Worm (Caenorhabditis elegans): ENCODE results near the gene spr-3.
A peak's percentile ranks its signal among the peaks of the same experiment; 100 is the strongest.

spr-3 gene

ce11 chrX:4513657-4514143 is at the start of gene spr-3:
Gene spr-3, plus strand, starts transcription at chrX:4514093.
- TF ChIP-seq blmp-1 (tag; optimal IDR thresholded peaks at IDR 0.05; ENCODE audit: insufficient read depth) = no peak
- TF ChIP-seq unc-55 (GFP tag; optimal IDR thresholded peaks at IDR 0.05) = peak; percentile 3

- TF ChIP-seq nhr-23 (tag; optimal IDR thresholded peaks at IDR 0.05) (no peak), snpc-4 (tag; optimal IDR thresholded peaks at IDR 0.05) (no peak), R02D3.7 (tag; optimal IDR thresholded peaks at IDR 0.05) (no peak), crh-2 (tag; optimal IDR thresholded peaks at IDR 0.05) (no peak), nhr-237 (tag; optimal IDR thresholded peaks at IDR 0.05) (no peak), gmeb-1 (tag; optimal IDR thresholded peaks at IDR 0.05) (no peak), nhr-12 (tag; optimal IDR thresholded peaks at IDR 0.05) (no peak), egl-27 (tag; optimal IDR thresholded peaks at IDR 0.05) (no peak), ztf-1 (GFP tag; conservative IDR thresholded peaks at IDR 0.05) (no peak), ZK546.5 (tag; optimal IDR thresholded peaks at IDR 0.05) (no peak), ama-1 (optimal IDR thresholded peaks at IDR 0.05) (no peak), aly-2 (tag; optimal IDR thresholded peaks at IDR 0.05) (no peak)
Observed at ce11 chrX:4464367-4464766, 49.5 kb upstream of the spr-3 start.

ce11 chrX:4466218-4466617 is 47.7 kb upstream of the spr-3 start, which contains the start of gene nmur-3:
Gene nmur-3, plus strand, starts transcription at chrX:4466518.
- TF ChIP-seq unc-39 (tag; optimal IDR thresholded peaks at IDR 0.05) (no peak), fos-1 (tag; optimal IDR thresholded peaks at IDR 0.05) (no peak), nhr-77 (tag; optimal IDR thresholded peaks at IDR 0.05) (no peak), ceh-16 (tag; optimal IDR thresholded peaks at IDR 0.05) (no peak), egl-27 (tag; optimal IDR thresholded peaks at IDR 0.05) (no peak), lin-13 (GFP tag; optimal IDR thresholded peaks at IDR 0.05) (no peak), blmp-1 (tag; optimal IDR thresholded peaks at IDR 0.05; ENCODE audit: insufficient read depth) (no peak), nhr-11 (tag; optimal IDR thresholded peaks at IDR 0.05) (no peak), nhr-12 (tag; optimal IDR thresholded peaks at IDR 0.05) (no peak), sem-4 (tag; optimal IDR thresholded peaks at IDR 0.05) (no peak), nhr-237 (tag; optimal IDR thresholded peaks at IDR 0.05) (no peak), unc-62 (GFP tag; optimal IDR thresholded peaks at IDR 0.05) (no peak), dmd-4 (tag; optimal IDR thresholded peaks at IDR 0.05) (no peak), ceh-82 (tag; optimal IDR thresholded peaks at IDR 0.05) (no peak), lin-39 (tag; optimal IDR thresholded peaks at IDR 0.05) (no peak), nhr-129 (tag; optimal IDR thresholded peaks at IDR 0.05) (no peak), Y55F3AM.14 (GFP tag; optimal IDR thresholded peaks at IDR 0.05) (no peak), nhr-10 (tag; optimal IDR thresholded peaks at IDR 0.05) (no peak), nhr-21 (tag; optimal IDR thresholded peaks at IDR 0.05) (no peak)

ce11 chrX:4469297-4469816 is 44.5 kb upstream of the spr-3 start, which contains the start of gene asb-2:
Gene asb-2, plus strand, starts transcription at chrX:4469766.
- TF ChIP-seq lin-39 (tag; optimal IDR thresholded peaks at IDR 0.05) (no peak), egl-27 (tag; optimal IDR thresholded peaks at IDR 0.05) (peak; percentile 58), crh-2 (tag; optimal IDR thresholded peaks at IDR 0.05) (peak; percentile 89), mab-5 (tag; optimal IDR thresholded peaks at IDR 0.05) (peak; percentile 66), nhr-6 (tag; optimal IDR thresholded peaks at IDR 0.05) (peak; percentile 57), unc-62 (GFP tag; optimal IDR thresholded peaks at IDR 0.05) (no peak), mdl-1 (tag; optimal IDR thresholded peaks at IDR 0.05) (no peak), sma-3 (GFP tag; optimal IDR thresholded peaks at IDR 0.05) (peak; percentile 90), nhr-77 (tag; optimal IDR thresholded peaks at IDR 0.05) (no peak), nhr-10 (tag; optimal IDR thresholded peaks at IDR 0.05) (no peak), ama-1 (optimal IDR thresholded peaks at IDR 0.05) (no peak), ceh-82 (tag; optimal IDR thresholded peaks at IDR 0.05) (no peak), nhr-23 (tag; optimal IDR thresholded peaks at IDR 0.05) (no peak), elt-3 (tag; optimal IDR thresholded peaks at IDR 0.05) (no peak), C34F6.9 (tag; optimal IDR thresholded peaks at IDR 0.05) (peak; percentile 95), lin-13 (GFP tag; optimal IDR thresholded peaks at IDR 0.05) (peak; percentile 91), nhr-25 (tag; optimal IDR thresholded peaks at IDR 0.05) (peak; percentile 86), unc-39 (tag; optimal IDR thresholded peaks at IDR 0.05) (no peak), nhr-12 (tag; optimal IDR thresholded peaks at IDR 0.05) (no peak), alr-1 (tag; optimal IDR thresholded peaks at IDR 0.05) (no peak), sem-4 (tag; optimal IDR thresholded peaks at IDR 0.05) (peak; percentile 77), ztf-4 (tag; optimal IDR thresholded peaks at IDR 0.05) (peak; percentile 62), Y55F3AM.14 (GFP tag; optimal IDR thresholded peaks at IDR 0.05) (no peak), ZK546.5 (tag; optimal IDR thresholded peaks at IDR 0.05) (no peak), F13H6.1 (tag; optimal IDR thresholded peaks at IDR 0.05) (peak; percentile 78), ceh-16 (tag; optimal IDR thresholded peaks at IDR 0.05) (peak; percentile 42), ztf-11 (tag; optimal IDR thresholded peaks at IDR 0.05) (no peak), fos-1 (tag; optimal IDR thresholded peaks at IDR 0.05) (peak; percentile 78), snpc-4 (tag; optimal IDR thresholded peaks at IDR 0.05) (peak; percentile 62), nhr-11 (tag; optimal IDR thresholded peaks at IDR 0.05) (no peak), blmp-1 (tag; optimal IDR thresholded peaks at IDR 0.05; ENCODE audit: insufficient read depth) (peak; percentile 43), lin-11 (tag; optimal IDR thresholded peaks at IDR 0.05) (peak; percentile 78), nhr-21 (tag; optimal IDR thresholded peaks at IDR 0.05) (peak; percentile 87), dmd-4 (tag; optimal IDR thresholded peaks at IDR 0.05) (no peak), skn-1 (tag; optimal IDR thresholded peaks at IDR 0.05) (no peak), nhr-237 (tag; optimal IDR thresholded peaks at IDR 0.05) (no peak), peb-1 (tag; optimal IDR thresholded peaks at IDR 0.05) (no peak), sma-9 (GFP tag; optimal IDR thresholded peaks at IDR 0.05) (peak; percentile 88), sma-9 (tag; optimal IDR thresholded peaks at IDR 0.05) (no peak)
